Worm (Caenorhabditis elegans): ENCODE measurements around the gene mca-3.

mca-3 gene

DNA sequence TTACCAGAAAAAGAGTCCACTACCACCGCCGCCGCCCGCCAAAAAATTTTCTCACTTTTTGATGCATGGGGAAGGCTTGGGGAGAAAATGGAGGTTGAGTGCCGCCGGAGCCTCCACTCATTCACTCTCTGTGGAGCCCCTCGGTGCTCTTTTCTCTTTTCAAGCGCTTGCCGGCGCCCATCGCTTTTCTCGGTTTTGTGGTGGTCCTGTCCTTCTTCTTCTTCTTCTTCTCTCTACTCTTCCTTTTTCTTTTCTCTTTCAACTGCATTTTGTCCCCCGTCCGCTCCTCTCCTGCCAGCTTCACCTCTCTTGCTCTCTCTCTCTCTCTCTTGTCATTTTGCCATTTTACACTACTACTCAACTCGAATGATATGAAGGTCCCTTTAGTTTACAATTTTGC is 30.6 kb upstream of the mca-3 start:
- TF ChIP-seq lin-32 (GFP tag; optimal IDR thresholded peaks at IDR 0.05) (no peak), elt-1 (tag; optimal IDR thresholded peaks at IDR 0.05; ENCODE audit: borderline replicate concordance, insufficient read depth) (no peak), nhr-76 (tag; optimal IDR thresholded peaks at IDR 0.05) (no peak), snpc-4 (tag; optimal IDR thresholded peaks at IDR 0.05) (no peak), hlh-1 (tag; optimal IDR thresholded peaks at IDR 0.05) (peak; percentile 41), cnd-1 (tag; optimal IDR thresholded peaks at IDR 0.05) (no peak), M03D4.4 (tag; optimal IDR thresholded peaks at IDR 0.05) (no peak), elt-3 (tag; optimal IDR thresholded peaks at IDR 0.05) (no peak), mls-2 (tag; optimal IDR thresholded peaks at IDR 0.05) (no peak), ceh-83 (GFP tag; optimal IDR thresholded peaks at IDR 0.05) (no peak), drap-1 (GFP tag; optimal IDR thresholded peaks at IDR 0.05) (no peak), unc-39 (tag; optimal IDR thresholded peaks at IDR 0.05) (no peak), unc-62 (GFP tag; optimal IDR thresholded peaks at IDR 0.05) (peak; percentile 8), blmp-1 (tag; optimal IDR thresholded peaks at IDR 0.05) (no peak), pha-4 (tag; optimal IDR thresholded peaks at IDR 0.05) (no peak), ztf-11 (tag; optimal IDR thresholded peaks at IDR 0.05) (no peak), ces-1 (GFP tag; optimal IDR thresholded peaks at IDR 0.05) (peak; percentile 8), lin-13 (tag; optimal IDR thresholded peaks at IDR 0.05) (no peak), lsy-2 (tag; optimal IDR thresholded peaks at IDR 0.05) (no peak), bed-3 (GFP tag; optimal IDR thresholded peaks at IDR 0.05) (no peak), nhr-12 (tag; optimal IDR thresholded peaks at IDR 0.05) (no peak), sem-2 (GFP tag; optimal IDR thresholded peaks at IDR 0.05) (no peak), unc-120 (tag; optimal IDR thresholded peaks at IDR 0.05; ENCODE audit: poor library complexity, severe bottlenecking) (peak; percentile 63), ceh-39 (tag; optimal IDR thresholded peaks at IDR 0.05) (no peak), zip-8 (tag; optimal IDR thresholded peaks at IDR 0.05) (no peak), sptf-1 (tag; optimal IDR thresholded peaks at IDR 0.05) (peak; percentile 4), nhr-2 (tag; optimal IDR thresholded peaks at IDR 0.05) (no peak)

DNA sequence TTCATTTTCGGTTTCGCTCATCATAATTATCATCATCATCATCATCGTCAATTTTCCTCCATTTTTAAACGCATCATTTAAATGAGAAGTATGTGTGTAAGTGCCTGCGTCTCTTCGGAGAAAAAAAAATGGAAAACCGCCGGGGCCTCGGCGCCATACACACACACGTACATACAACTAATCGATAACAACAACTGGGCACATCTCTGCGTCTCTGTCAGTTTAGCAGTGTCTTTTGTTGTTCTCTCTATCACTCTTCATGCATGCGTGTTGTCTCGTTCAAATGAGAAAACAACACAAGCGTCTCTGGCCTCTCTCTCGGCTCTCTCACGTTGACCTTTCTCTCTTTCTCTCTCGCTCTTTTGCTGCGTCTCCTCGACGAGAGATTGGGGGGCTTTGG is 27.8 kb upstream of the mca-3 start:
- no peak for TF ChIP-seq ceh-43 (GFP tag; optimal IDR thresholded peaks at IDR 0.05)
- no peak for TF ChIP-seq ceh-83 (GFP tag; optimal IDR thresholded peaks at IDR 0.05)
- peak; percentile 73 for TF ChIP-seq hlh-1 (tag; optimal IDR thresholded peaks at IDR 0.05)
- TF ChIP-seq sptf-1 (tag; optimal IDR thresholded peaks at IDR 0.05), result peak; percentile 6
- peak; percentile 23 for TF ChIP-seq lsy-2 (tag; optimal IDR thresholded peaks at IDR 0.05)
- no peak for TF ChIP-seq ces-1 (GFP tag; optimal IDR thresholded peaks at IDR 0.05)
- peak; percentile 32 for TF ChIP-seq lin-13 (tag; optimal IDR thresholded peaks at IDR 0.05)
- TF ChIP-seq nhr-2 (tag; optimal IDR thresholded peaks at IDR 0.05), result no peak
- no peak for TF ChIP-seq unc-39 (tag; optimal IDR thresholded peaks at IDR 0.05)
- TF ChIP-seq elt-1 (tag; optimal IDR thresholded peaks at IDR 0.05; ENCODE audit: borderline replicate concordance, insufficient read depth), result no peak
- TF ChIP-seq ham-2 (GFP tag; optimal IDR thresholded peaks at IDR 0.05), result no peak
- peak; percentile 34 for TF ChIP-seq unc-120 (tag; optimal IDR thresholded peaks at IDR 0.05; ENCODE audit: poor library complexity, severe bottlenecking)
- TF ChIP-seq nhr-28 (tag; optimal IDR thresholded peaks at IDR 0.05), result no peak
- no peak for TF ChIP-seq drap-1 (GFP tag; optimal IDR thresholded peaks at IDR 0.05)
- no peak for TF ChIP-seq blmp-1 (tag; optimal IDR thresholded peaks at IDR 0.05)
- peak; percentile 50 for TF ChIP-seq ceh-39 (tag; optimal IDR thresholded peaks at IDR 0.05)
- peak; percentile 11 for TF ChIP-seq pha-4 (tag; optimal IDR thresholded peaks at IDR 0.05)
- peak; percentile 33 for TF ChIP-seq mep-1 (tag; optimal IDR thresholded peaks at IDR 0.05)
- TF ChIP-seq nhr-237 (tag; optimal IDR thresholded peaks at IDR 0.05), result peak; percentile 59
- TF ChIP-seq mab-5 (tag; optimal IDR thresholded peaks at IDR 0.05), result no peak

DNA sequence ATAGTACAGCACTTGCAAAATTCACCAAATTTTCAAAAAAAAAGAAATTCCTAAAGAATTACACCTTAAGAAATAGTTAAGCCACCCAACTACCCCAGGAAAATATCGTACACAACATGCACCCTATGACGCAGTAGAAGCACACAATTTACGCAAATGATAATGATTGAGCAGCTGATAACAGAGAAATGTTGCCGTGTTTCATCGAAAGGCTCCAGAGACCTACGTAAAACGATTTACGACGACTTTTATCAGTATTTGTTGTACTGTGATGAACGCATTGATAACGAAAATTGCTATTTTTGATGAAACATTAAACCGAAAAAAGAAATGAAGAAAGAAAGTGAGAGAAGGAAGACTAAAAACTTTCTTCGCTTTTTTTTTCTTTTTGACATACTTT is 25.2 kb upstream of the mca-3 start:
- no peak for TF ChIP-seq elt-1 (tag; optimal IDR thresholded peaks at IDR 0.05; ENCODE audit: borderline replicate concordance, insufficient read depth)
- no peak for TF ChIP-seq tbx-8 (GFP tag; optimal IDR thresholded peaks at IDR 0.05)
- TF ChIP-seq nhr-12 (tag; optimal IDR thresholded peaks at IDR 0.05), result no peak
- no peak for TF ChIP-seq lin-32 (GFP tag; optimal IDR thresholded peaks at IDR 0.05)
- no peak for TF ChIP-seq nhr-2 (tag; optimal IDR thresholded peaks at IDR 0.05)
- no peak for TF ChIP-seq nhr-28 (tag; optimal IDR thresholded peaks at IDR 0.05)
- no peak for TF ChIP-seq nhr-76 (tag; optimal IDR thresholded peaks at IDR 0.05)
- no peak for TF ChIP-seq elt-3 (tag; optimal IDR thresholded peaks at IDR 0.05)
- TF ChIP-seq zip-8 (tag; optimal IDR thresholded peaks at IDR 0.05), result no peak
- no peak for TF ChIP-seq blmp-1 (tag; optimal IDR thresholded peaks at IDR 0.05)
- TF ChIP-seq mep-1 (tag; optimal IDR thresholded peaks at IDR 0.05), result no peak
- TF ChIP-seq ztf-11 (tag; optimal IDR thresholded peaks at IDR 0.05), result no peak
- no peak for TF ChIP-seq hlh-1 (tag; optimal IDR thresholded peaks at IDR 0.05)
- TF ChIP-seq lin-13 (tag; optimal IDR thresholded peaks at IDR 0.05), result no peak
- TF ChIP-seq unc-62 (GFP tag; optimal IDR thresholded peaks at IDR 0.05), result no peak
